Worm (Caenorhabditis elegans): ENCODE results near the gene Y110A2AL.5.

DNA sequence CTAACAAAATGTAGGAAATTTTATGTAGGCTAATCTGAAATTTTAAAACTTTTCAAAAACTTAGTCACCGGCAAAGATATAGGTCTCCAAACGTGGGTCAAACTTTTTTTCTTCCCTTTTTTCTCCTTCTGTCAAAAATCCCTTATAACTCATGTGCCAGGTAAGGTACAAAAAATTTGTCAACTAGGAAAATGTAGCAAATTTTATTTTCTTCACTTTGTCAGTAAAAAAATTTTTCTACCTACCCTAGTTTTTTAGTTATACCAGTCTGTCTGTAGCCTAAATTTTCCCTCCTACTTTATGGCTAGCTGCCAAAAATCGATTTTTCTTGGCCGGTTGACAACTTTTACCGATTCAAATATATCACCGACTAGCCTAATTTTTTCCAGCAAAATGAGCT, 47.7 kb upstream of the Y110A2AL.5 start, which contains the start of gene set-13:
- TF ChIP-seq unc-39 (tag; optimal IDR thresholded peaks at IDR 0.05) (no peak), fkh-2 (tag; optimal IDR thresholded peaks at IDR 0.05) (no peak), ceh-82 (tag; optimal IDR thresholded peaks at IDR 0.05) (no peak), nhr-28 (tag; optimal IDR thresholded peaks at IDR 0.05) (no peak), elt-1 (tag; optimal IDR thresholded peaks at IDR 0.05) (no peak), ztf-11 (tag; optimal IDR thresholded peaks at IDR 0.05) (no peak), egl-27 (tag; optimal IDR thresholded peaks at IDR 0.05) (no peak), pha-4 (tag; optimal IDR thresholded peaks at IDR 0.05) (no peak), ama-1 (optimal IDR thresholded peaks at IDR 0.05) (no peak), ceh-9 (tag; optimal IDR thresholded peaks at IDR 0.05) (no peak), tbx-2 (tag; optimal IDR thresholded peaks at IDR 0.05) (no peak), snpc-4 (tag; optimal IDR thresholded peaks at IDR 0.05) (no peak), ztf-4 (tag; optimal IDR thresholded peaks at IDR 0.05) (no peak)
